Worm (Caenorhabditis elegans): ENCODE measurements around the gene Y69A2AR.19.

DNA sequence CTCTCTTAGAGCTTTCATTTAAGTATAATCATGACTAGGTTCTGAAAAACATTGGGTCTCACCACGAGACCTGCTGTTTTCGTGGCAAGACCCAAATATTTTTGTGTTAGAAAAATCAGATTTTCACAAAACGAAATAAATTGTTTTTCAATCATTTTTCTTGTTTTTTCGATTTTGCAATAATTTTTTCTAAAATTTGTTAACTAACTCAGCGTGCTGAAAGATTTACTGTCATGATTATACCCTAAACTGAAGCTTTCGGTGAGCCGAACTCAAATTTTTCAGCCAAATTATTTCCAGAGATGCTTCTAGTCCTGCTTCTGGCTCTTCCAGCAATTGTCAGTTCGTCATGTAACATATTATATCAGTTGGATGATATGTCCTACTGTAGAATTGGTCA, 6.7 kb upstream of the Y69A2AR.19 start, which contains the start of gene Y69A2AL.2:
- no peak for TF ChIP-seq sdc-2 (tag; optimal IDR thresholded peaks at IDR 0.05)
- no peak for TF ChIP-seq hlh-13 (GFP tag; optimal IDR thresholded peaks at IDR 0.05)
- no peak for TF ChIP-seq hlh-8 (tag; optimal IDR thresholded peaks at IDR 0.05)
- TF ChIP-seq K09A11.1 (tag; optimal IDR thresholded peaks at IDR 0.05; ENCODE audit: insufficient read depth): no peak
- TF ChIP-seq F13H6.1 (tag; optimal IDR thresholded peaks at IDR 0.05): no peak
- no peak for TF ChIP-seq fkh-10 (GFP tag; optimal IDR thresholded peaks at IDR 0.05)
- TF ChIP-seq sox-4 (tag; optimal IDR thresholded peaks at IDR 0.05): no peak
- no peak for TF ChIP-seq ama-1 (optimal IDR thresholded peaks at IDR 0.05)
- TF ChIP-seq hlh-30 (tag; optimal IDR thresholded peaks at IDR 0.05; ENCODE audit: insufficient read depth): no peak
- TF ChIP-seq pqm-1 (tag; optimal IDR thresholded peaks at IDR 0.05): no peak
- no peak for TF ChIP-seq ceh-48 (tag; optimal IDR thresholded peaks at IDR 0.05)
- no peak for TF ChIP-seq nhr-232 (tag; optimal IDR thresholded peaks at IDR 0.05)

All from whole organism, late embryonic.